Worm (Caenorhabditis elegans): ENCODE results near the gene skn-1.

Gene skn-1

ce11 chrIV:5650761-5651332 is 9.3 kb downstream of the skn-1 start:
- TF ChIP-seq attf-6 (GFP tag; IDR thresholded peaks at IDR 0.05) (peak; percentile 30; the same call in 1 of the 2 replicates), snpc-4 (GFP tag; optimal IDR thresholded peaks at IDR 0.05) (peak; percentile 57), snpc-4 (tag; optimal IDR thresholded peaks at IDR 0.05) (peak in 1 of 4 experiments; percentile 57), ceh-27 (GFP tag; optimal IDR thresholded peaks at IDR 0.05) (no peak), B0336.3 (GFP tag; IDR thresholded peaks at IDR 0.05) (peak; percentile 73; the same call in 1 of the 2 replicates), madf-10 (tag; optimal IDR thresholded peaks at IDR 0.05) (no peak), mxl-1 (tag; optimal IDR thresholded peaks at IDR 0.05) (no peak), nfyb-1 (GFP tag; IDR thresholded peaks at IDR 0.05) (0 out of 2 replicates have a peak, but pooled peaks have one; percentile 43), lin-26 (GFP tag; IDR thresholded peaks at IDR 0.05) (0 out of 2 replicates have a peak, but pooled peaks have one; percentile 32), hmg-20 (GFP tag; IDR thresholded peaks at IDR 0.05) (no peak), hrde-1 (tag; optimal IDR thresholded peaks at IDR 0.05; ENCODE audit: borderline replicate concordance) (peak; percentile 39), athp-1 (tag; optimal IDR thresholded peaks at IDR 0.05) (peak; percentile 65), gei-17 (GFP tag; optimal IDR thresholded peaks at IDR 0.05) (no peak), repo-1 (tag; optimal IDR thresholded peaks at IDR 0.05) (peak; percentile 81), Y53F4B.3 (GFP tag; IDR thresholded peaks at IDR 0.05) (peak; percentile 32; the same call in 1 of the 2 replicates), Y56A3A.18 (GFP tag; IDR thresholded peaks at IDR 0.05) (no peak), atf-7 (tag; optimal IDR thresholded peaks at IDR 0.05) (peak; percentile 13), egl-18 (GFP tag; IDR thresholded peaks at IDR 0.05) (no peak), ama-1 (optimal IDR thresholded peaks at IDR 0.05) (no peak), ama-1 (GFP tag; optimal IDR thresholded peaks at IDR 0.05) (peak in 1 of 2 experiments; percentile 20), zim-3 (tag; optimal IDR thresholded peaks at IDR 0.05) (no peak), C06A6.2 (GFP tag; conservative IDR thresholded peaks at IDR 0.05) (0 out of 2 replicates have a peak, but pooled peaks have one; percentile 14), Y53G8AR.9 (GFP tag; conservative IDR thresholded peaks at IDR 0.05) (peak; percentile 70; the same call in 1 of the 2 replicates)

ce11 chrIV:5649073-5649583 is 11.1 kb downstream of the skn-1 start, which contains the start of gene csn-5:
Gene csn-5 (plus strand): TSS chrIV:5649533.
- no peak for TF ChIP-seq lin-35 (GFP tag; optimal IDR thresholded peaks at IDR 0.05)
- peak; percentile 90 for TF ChIP-seq attf-3 (GFP tag; conservative IDR thresholded peaks at IDR 0.05)
- no peak for TF ChIP-seq snpc-4 (GFP tag; optimal IDR thresholded peaks at IDR 0.05)
- peak in 1 of 4 experiments; percentile 6 for TF ChIP-seq snpc-4 (tag; optimal IDR thresholded peaks at IDR 0.05)

- TF ChIP-seq B0261.1 (tag; optimal IDR thresholded peaks at IDR 0.05) = no peak
- no peak for TF ChIP-seq nfya-1 (tag; optimal IDR thresholded peaks at IDR 0.05; ENCODE audit: borderline replicate concordance, insufficient read depth)
- TF ChIP-seq ceh-79 (tag; optimal IDR thresholded peaks at IDR 0.05) = no peak
- no peak for TF ChIP-seq B0336.3 (GFP tag; IDR thresholded peaks at IDR 0.05)
- TF ChIP-seq zim-3 (tag; optimal IDR thresholded peaks at IDR 0.05) = no peak
- no peak for TF ChIP-seq nhr-120 (GFP tag; IDR thresholded peaks at IDR 0.05)
- no peak for TF ChIP-seq snpc-4 (GFP tag; optimal IDR thresholded peaks at IDR 0.05)
- no peak for TF ChIP-seq snpc-4 (tag; optimal IDR thresholded peaks at IDR 0.05)
- no peak for TF ChIP-seq mcd-1 (GFP tag; IDR thresholded peaks at IDR 0.05)
- TF ChIP-seq ztf-25 (GFP tag; IDR thresholded peaks at IDR 0.05) = no peak
Measured at ce11 chrIV:5645514-5646052, 14.6 kb downstream of the skn-1 start, which contains the start of the genes srd-8 and B0547.2. Gene srd-8 (minus strand): TSS chrIV:5645614. Gene B0547.2 (plus strand): TSS chrIV:5646002.

ce11 chrIV:5635551-5635950 is 24.6 kb downstream of the skn-1 start, which contains the start of gene srd-13:
Gene srd-13 (minus strand): TSS chrIV:5635651.
- no peak for TF ChIP-seq ccch-3 (GFP tag; optimal IDR thresholded peaks at IDR 0.05)

All from whole organism, young adult.